Worm (Caenorhabditis elegans): ENCODE results near the gene srg-23.

ce11 chrII:3112313-3112712 is 16.4 kb upstream of the srg-23 start, which contains the start of gene Y25C1A.2:
- TF ChIP-seq ama-1 (optimal IDR thresholded peaks at IDR 0.05): no peak
- no peak for TF ChIP-seq hmg-4 (GFP tag; optimal IDR thresholded peaks at IDR 0.05)
- no peak for TF ChIP-seq F13C5.2 (tag; optimal IDR thresholded peaks at IDR 0.05)
- TF ChIP-seq flt-1 (GFP tag; IDR thresholded peaks at IDR 0.05): no peak
- no peak for TF ChIP-seq aly-1 (tag; optimal IDR thresholded peaks at IDR 0.05)
- TF ChIP-seq ceh-13 (GFP tag; optimal IDR thresholded peaks at IDR 0.05): no peak
- no peak for TF ChIP-seq sea-1 (GFP tag; conservative IDR thresholded peaks at IDR 0.05)
- no peak for TF ChIP-seq tbx-11 (GFP tag; IDR thresholded peaks at IDR 0.05)
- no peak for TF ChIP-seq hnd-1 (tag; optimal IDR thresholded peaks at IDR 0.05)
- no peak for TF ChIP-seq scrt-1 (GFP tag; IDR thresholded peaks at IDR 0.05)

Measured in whole organism, early embryonic.